Worm (Caenorhabditis elegans) whole organism, mixed stage, embryonic: Measurements from ENCODE around the gene cpr-1.

Experiments
- M03D4.4 ChIP-seq: sonication (generic microtip); optimal IDR thresholded peaks from 2 replicates; lab custom pipeline; 2017; ENCODE audit warnings: mild to moderate bottlenecking, missing genetic modification characterization, missing compliant biosample characterization
- bed-3 ChIP-seq: fragments of 200-800 bp; sonication (Bioruptor generic); optimal IDR thresholded peaks from 3 replicates; lab custom pipeline; 2018; ENCODE audit warnings: mild to moderate bottlenecking, missing genetic modification characterization, moderate library complexity, missing compliant biosample characterization
- blmp-1 ChIP-seq: fragments of 150-350 bp; optimal IDR thresholded peaks from 2 replicates; lab custom pipeline; 2014; ENCODE audit warnings: missing biosample characterization, missing genetic modification characterization
- ceh-39 ChIP-seq: fragments of 150-350 bp; optimal IDR thresholded peaks from 2 replicates; lab custom pipeline; 2014; ENCODE audit warnings: missing biosample characterization, missing genetic modification characterization
- ceh-43 ChIP-seq: fragments of 200-800 bp; sonication (Bioruptor generic); optimal IDR thresholded peaks from 2 replicates; lab custom pipeline; 2018; ENCODE audit warnings: mild to moderate bottlenecking, missing genetic modification characterization, moderate library complexity, missing compliant biosample characterization
- ceh-83 ChIP-seq: fragments of 200-800 bp; sonication (Bioruptor generic); optimal IDR thresholded peaks from 2 replicates; lab custom pipeline; 2018; ENCODE audit warnings: mild to moderate bottlenecking, missing genetic modification characterization, missing compliant biosample characterization
- ces-1 ChIP-seq: fragments of 150-350 bp; optimal IDR thresholded peaks from 2 replicates; lab custom pipeline; 2014; ENCODE audit warnings: missing biosample characterization, missing genetic modification reagents, missing genetic modification characterization
- cnd-1 ChIP-seq: fragments of 200-800 bp; sonication (Bioruptor generic); optimal IDR thresholded peaks from 2 replicates; lab custom pipeline; 2018; ENCODE audit warnings: mild to moderate bottlenecking, missing genetic modification characterization, missing compliant biosample characterization
- drap-1 ChIP-seq: fragments of 200-800 bp; sonication (Bioruptor generic); optimal IDR thresholded peaks from 3 replicates; lab custom pipeline; 2018; ENCODE audit warnings: mild to moderate bottlenecking, missing genetic modification characterization, missing compliant biosample characterization
- elt-1 ChIP-seq: sonication (generic microtip); optimal IDR thresholded peaks from 2 replicates; lab custom pipeline; 2017; ENCODE audit warnings: missing genetic modification characterization, mild to moderate bottlenecking, missing compliant biosample characterization, antibody characterized with exemption, moderate library complexity, borderline replicate concordance; ENCODE audit not compliant: insufficient read depth
- elt-3 ChIP-seq: fragments of 150-350 bp; optimal IDR thresholded peaks from 2 replicates; lab custom pipeline; 2014; ENCODE audit warnings: missing biosample characterization, missing genetic modification characterization
- ham-2 ChIP-seq: fragments of 200-800 bp; sonication (Bioruptor generic); optimal IDR thresholded peaks from 2 replicates; lab custom pipeline; 2018; ENCODE audit warnings: mild to moderate bottlenecking, missing genetic modification characterization, missing compliant biosample characterization
- hlh-1 ChIP-seq: fragments of 150-350 bp; optimal IDR thresholded peaks from 2 replicates; lab custom pipeline; 2014; ENCODE audit warnings: missing biosample characterization, missing genetic modification reagents, missing genetic modification characterization
- lin-13 ChIP-seq: fragments of 150-350 bp; optimal IDR thresholded peaks from 2 replicates; lab custom pipeline; 2014; ENCODE audit warnings: missing biosample characterization, missing genetic modification characterization
- lin-32 ChIP-seq: fragments of 200-800 bp; sonication (Bioruptor generic); optimal IDR thresholded peaks from 2 replicates; lab custom pipeline; 2018; ENCODE audit warnings: mild to moderate bottlenecking, missing genetic modification characterization, missing compliant biosample characterization
- lsy-2 ChIP-seq: fragments of 150-350 bp; optimal IDR thresholded peaks from 2 replicates; lab custom pipeline; 2014; ENCODE audit warnings: missing biosample characterization, missing genetic modification characterization
- mep-1 ChIP-seq: fragments of 150-350 bp; optimal IDR thresholded peaks from 2 replicates; lab custom pipeline; 2017; ENCODE audit warnings: missing biosample characterization, missing genetic modification reagents, missing genetic modification characterization, inconsistent platforms
- mls-2 ChIP-seq: sonication (generic microtip); optimal IDR thresholded peaks from 2 replicates; lab custom pipeline; 2016; ENCODE audit warnings: mild to moderate bottlenecking, missing genetic modification characterization, moderate library complexity, missing compliant biosample characterization
- nhr-12 ChIP-seq: fragments of 150-350 bp; optimal IDR thresholded peaks from 2 replicates; lab custom pipeline; 2014; ENCODE audit warnings: missing biosample characterization, missing genetic modification characterization
- nhr-2 ChIP-seq: fragments of 150-350 bp; optimal IDR thresholded peaks from 2 replicates; lab custom pipeline; 2014; ENCODE audit warnings: missing biosample characterization, missing genetic modification characterization
- nhr-237 ChIP-seq: fragments of 150-350 bp; optimal IDR thresholded peaks from 2 replicates; lab custom pipeline; 2014; ENCODE audit warnings: missing biosample characterization, missing genetic modification characterization
- nhr-28 ChIP-seq: fragments of 150-350 bp; optimal IDR thresholded peaks from 2 replicates; lab custom pipeline; 2014; ENCODE audit warnings: missing biosample characterization, missing genetic modification characterization
- nhr-76 ChIP-seq: sonication (generic microtip); optimal IDR thresholded peaks from 2 replicates; lab custom pipeline; 2017; ENCODE audit warnings: missing biosample characterization, missing genetic modification characterization
- sem-2 ChIP-seq: fragments of 200-800 bp; sonication (Bioruptor generic); optimal IDR thresholded peaks from 2 replicates; lab custom pipeline; 2018; ENCODE audit warnings: mild to moderate bottlenecking, missing genetic modification characterization, missing compliant biosample characterization
- snpc-4 ChIP-seq: fragments of 150-350 bp; optimal IDR thresholded peaks from 2 replicates; lab custom pipeline; 2014; ENCODE audit warnings: missing biosample characterization, missing genetic modification characterization
- sptf-1 ChIP-seq: sonication (generic microtip); optimal IDR thresholded peaks from 2 replicates; lab custom pipeline; 2017; ENCODE audit warnings: mild to moderate bottlenecking, missing genetic modification characterization, moderate library complexity, missing compliant biosample characterization
- unc-62 ChIP-seq: fragments of 150-350 bp; optimal IDR thresholded peaks from 2 replicates; lab custom pipeline; 2014; ENCODE audit warnings: missing biosample characterization, missing genetic modification reagents, missing genetic modification characterization
- zip-8 ChIP-seq: fragments of 150-350 bp; optimal IDR thresholded peaks from 2 replicates; lab custom pipeline; 2014; ENCODE audit warnings: missing biosample characterization, missing genetic modification characterization

cpr-1 gene

ce11 chrV:11937710-11938109 lies 37.6 kb upstream of the cpr-1 start, which contains the start of gene gpla-1:
Gene gpla-1, minus strand, starts transcription at chrV:11937810.
- TF ChIP-seq elt-3 (tag; lab: Kevin White, UChicago) (no peak), ceh-39 (no peak), sptf-1 (tag; lab: Kevin White, UChicago) (no peak), ceh-83 (no peak), lsy-2 (tag; lab: Kevin White, UChicago) (no peak), zip-8 (tag; lab: Kevin White, UChicago) (no peak), mep-1 (tag; lab: Kevin White, UChicago) (no peak), M03D4.4 (tag; lab: Kevin White, UChicago) (no peak), nhr-237 (tag; lab: Kevin White, UChicago) (no peak), bed-3 (GFP tag; lab: Kevin White, UChicago) (no peak), nhr-28 (no peak)

ce11 chrV:11940329-11940728 lies 35.0 kb upstream of the cpr-1 start:
- TF ChIP-seq mep-1 (tag; lab: Kevin White, UChicago) (no peak), nhr-237 (tag; lab: Kevin White, UChicago) (no peak), lin-13 (no peak), lin-32 (GFP tag; lab: Kevin White, UChicago) (no peak), sptf-1 (tag; lab: Kevin White, UChicago) (no peak), snpc-4 (no peak), nhr-2 (tag; lab: Kevin White, UChicago) (no peak), sem-2 (GFP tag; lab: Kevin White, UChicago) (no peak), nhr-76 (tag; lab: Kevin White, UChicago) (no peak), elt-1 (tag; lab: Kevin White, UChicago) (no peak), drap-1 (GFP tag; lab: Kevin White, UChicago) (no peak), ceh-43 (GFP tag; lab: Kevin White, UChicago) (no peak), ces-1 (GFP tag; lab: Kevin White, UChicago) (no peak), lsy-2 (tag; lab: Kevin White, UChicago) (no peak), ceh-39 (no peak), nhr-12 (tag; lab: Kevin White, UChicago) (no peak), unc-62 (no peak)

ce11 chrV:11941664-11942063 lies 33.7 kb upstream of the cpr-1 start:
- TF ChIP-seq nhr-28 (no peak), zip-8 (tag; lab: Kevin White, UChicago) (peak; percentile 68)

ce11 chrV:11942325-11942724 lies 33.0 kb upstream of the cpr-1 start, which contains the start of gene F58H1.6:
Gene F58H1.6, plus strand, starts transcription at chrV:11942625.
- TF ChIP-seq mls-2 (tag; lab: Kevin White, UChicago) = no peak
- TF ChIP-seq nhr-2 (tag; lab: Kevin White, UChicago) = no peak
- TF ChIP-seq nhr-237 (tag; lab: Kevin White, UChicago) = no peak
- TF ChIP-seq zip-8 (tag; lab: Kevin White, UChicago) = no peak
- no peak for TF ChIP-seq ceh-39
- no peak for TF ChIP-seq ceh-43 (GFP tag; lab: Kevin White, UChicago)
- TF ChIP-seq, all 35 proteins: peak for 0

ce11 chrV:11943737-11944136 lies 31.6 kb upstream of the cpr-1 start:
- no peak for TF ChIP-seq snpc-4
- no peak for TF ChIP-seq cnd-1 (tag; lab: Kevin White, UChicago)
- no peak for TF ChIP-seq zip-8 (tag; lab: Kevin White, UChicago)
- no peak for TF ChIP-seq nhr-2 (tag; lab: Kevin White, UChicago)
- no peak for TF ChIP-seq drap-1 (GFP tag; lab: Kevin White, UChicago)
- no peak for TF ChIP-seq blmp-1 (tag; lab: Kevin White, UChicago)
- TF ChIP-seq mep-1 (tag; lab: Kevin White, UChicago) = no peak
- TF ChIP-seq elt-3 (tag; lab: Kevin White, UChicago) = no peak
- TF ChIP-seq bed-3 (GFP tag; lab: Kevin White, UChicago) = no peak
- TF ChIP-seq, all 35 proteins: peak for 0

- no peak for TF ChIP-seq nhr-2 (tag; lab: Kevin White, UChicago)
- no peak for TF ChIP-seq nhr-76 (tag; lab: Kevin White, UChicago)
- no peak for TF ChIP-seq lsy-2 (tag; lab: Kevin White, UChicago)
- TF ChIP-seq ceh-83 = no peak
- TF ChIP-seq mls-2 (tag; lab: Kevin White, UChicago) = no peak
- TF ChIP-seq ceh-43 (GFP tag; lab: Kevin White, UChicago) = no peak
- no peak for TF ChIP-seq hlh-1
- TF ChIP-seq ham-2 (GFP tag; lab: Kevin White, UChicago) = no peak
- TF ChIP-seq ces-1 (GFP tag; lab: Kevin White, UChicago) = no peak
- TF ChIP-seq unc-62 = no peak
- no peak for TF ChIP-seq nhr-12 (tag; lab: Kevin White, UChicago)
- no peak for TF ChIP-seq nhr-237 (tag; lab: Kevin White, UChicago)
- no peak for TF ChIP-seq blmp-1 (tag; lab: Kevin White, UChicago)
- TF ChIP-seq cnd-1 (tag; lab: Kevin White, UChicago) = no peak
- TF ChIP-seq elt-1 (tag; lab: Kevin White, UChicago) = no peak
- TF ChIP-seq M03D4.4 (tag; lab: Kevin White, UChicago) = no peak
These were observed 29.9 kb upstream of the cpr-1 start for ce11 chrV:11945429-11945828.
